Worm (Caenorhabditis elegans) whole organism, L4/young adult: Measurements from ENCODE around the gene twk-12.

Experiments
- W03F9.2 ChIP-seq: fragments of 150-350 bp; optimal IDR thresholded peaks from 2 replicates; lab custom pipeline; 2014; ENCODE audit warnings: missing biosample characterization, missing genetic modification characterization
- dao-5 ChIP-seq: sonication (generic microtip); optimal IDR thresholded peaks from 2 replicates; lab custom pipeline; 2016; ENCODE audit warnings: missing genotype, missing genetic modification characterization, moderate library complexity, missing compliant biosample characterization
- him-1 ChIP-seq: sonication (generic microtip); optimal IDR thresholded peaks from 2 replicates; lab custom pipeline; 2016; ENCODE audit warnings: missing genotype, missing genetic modification reagents, missing genetic modification characterization, missing compliant biosample characterization

Gene twk-12

DNA sequence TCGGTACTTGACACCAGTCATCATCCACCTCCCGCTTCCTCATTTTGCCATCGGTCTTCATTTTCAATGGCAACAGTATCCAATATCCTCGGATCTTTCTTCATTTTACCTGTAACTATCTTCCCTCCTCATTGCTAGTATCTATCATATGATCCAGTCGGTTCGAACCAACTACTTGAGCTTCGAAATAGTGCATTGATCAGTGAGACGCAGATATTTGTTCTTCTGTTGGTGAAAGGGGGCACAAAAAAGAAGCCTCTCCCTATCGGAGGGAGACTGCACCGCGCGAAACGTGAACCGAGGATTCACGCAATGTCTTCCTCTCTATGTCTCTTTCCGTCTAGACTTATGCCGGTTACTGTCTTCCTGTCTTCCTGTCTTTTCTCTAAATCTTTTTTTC, 23.9 kb downstream of the twk-12 start:
- TF ChIP-seq dao-5 (tag; lab: Kevin White, UChicago), result no peak
- no peak for TF ChIP-seq him-1 (tag; lab: Kevin White, UChicago)
- no peak for TF ChIP-seq W03F9.2 (tag; lab: Kevin White, UChicago)

DNA sequence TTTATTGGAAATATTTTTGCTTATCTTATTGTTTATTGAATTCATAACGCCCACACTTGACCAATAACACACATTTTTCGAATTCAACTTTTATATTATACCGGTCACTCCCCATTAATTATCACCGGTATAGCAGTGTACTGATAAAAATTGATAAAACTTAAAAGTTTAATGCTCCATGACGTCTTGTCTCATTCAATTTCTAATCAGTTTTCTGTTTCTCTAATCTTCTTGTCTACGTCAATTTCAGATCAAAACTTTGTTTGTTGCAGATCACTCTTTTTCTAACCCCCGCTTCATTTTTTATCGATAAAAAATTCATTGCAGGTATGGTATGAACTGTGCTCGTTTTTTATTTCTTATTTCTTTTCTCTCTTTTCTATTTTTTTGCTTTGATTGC, 26.4 kb downstream of the twk-12 start:
- TF ChIP-seq W03F9.2 (tag; lab: Kevin White, UChicago) (peak; percentile 18), dao-5 (tag; lab: Kevin White, UChicago) (no peak)

- no peak for TF ChIP-seq W03F9.2 (tag; lab: Kevin White, UChicago)
- no peak for TF ChIP-seq dao-5 (tag; lab: Kevin White, UChicago)
- no peak for TF ChIP-seq him-1 (tag; lab: Kevin White, UChicago)
These were observed 27.8 kb downstream of the twk-12 start, which contains the start of gene C05A2.4 for ce11 chrV:10695181-10695580. Gene C05A2.4, plus strand, starts transcription at chrV:10695481.

ce11 chrV:10699122-10699521, 31.7 kb downstream of the twk-12 start:
- TF ChIP-seq W03F9.2 (tag; lab: Kevin White, UChicago) (no peak), him-1 (tag; lab: Kevin White, UChicago) (no peak), dao-5 (tag; lab: Kevin White, UChicago) (no peak)

DNA sequence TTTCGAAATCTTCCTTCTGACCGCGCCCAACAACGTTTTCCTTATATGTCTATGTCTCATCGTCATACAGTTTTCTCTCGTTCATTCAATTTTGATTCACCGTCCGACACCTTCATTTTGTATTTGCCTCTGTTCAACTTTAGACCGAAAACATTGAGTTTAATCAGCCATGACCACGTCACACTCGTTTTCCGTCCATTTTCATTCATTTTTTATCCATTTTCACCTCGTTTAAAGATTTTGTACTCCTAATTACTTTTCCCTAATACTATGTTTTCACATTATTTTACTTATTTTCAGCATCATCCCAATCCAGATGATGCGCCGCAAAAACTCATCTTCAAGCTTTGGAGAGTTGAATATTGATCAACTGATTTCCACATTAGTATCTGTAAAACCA, 34.9 kb downstream of the twk-12 start, which contains the start of gene pph-1:
Gene pph-1, plus strand, starts transcription at position 301 of the 400 bp plus-strand sequence.
- TF ChIP-seq W03F9.2 (tag; lab: Kevin White, UChicago) (no peak), him-1 (tag; lab: Kevin White, UChicago) (no peak), dao-5 (tag; lab: Kevin White, UChicago) (no peak)

ce11 chrV:10702910-10703309, 35.5 kb downstream of the twk-12 start:
- TF ChIP-seq dao-5 (tag; lab: Kevin White, UChicago) (no peak), him-1 (tag; lab: Kevin White, UChicago) (no peak), W03F9.2 (tag; lab: Kevin White, UChicago) (no peak)

- TF ChIP-seq dao-5 (tag; lab: Kevin White, UChicago) (no peak), him-1 (tag; lab: Kevin White, UChicago) (no peak), W03F9.2 (tag; lab: Kevin White, UChicago) (no peak)
These were observed 41.0 kb downstream of the twk-12 start for ce11 chrV:10708346-10708745.

DNA sequence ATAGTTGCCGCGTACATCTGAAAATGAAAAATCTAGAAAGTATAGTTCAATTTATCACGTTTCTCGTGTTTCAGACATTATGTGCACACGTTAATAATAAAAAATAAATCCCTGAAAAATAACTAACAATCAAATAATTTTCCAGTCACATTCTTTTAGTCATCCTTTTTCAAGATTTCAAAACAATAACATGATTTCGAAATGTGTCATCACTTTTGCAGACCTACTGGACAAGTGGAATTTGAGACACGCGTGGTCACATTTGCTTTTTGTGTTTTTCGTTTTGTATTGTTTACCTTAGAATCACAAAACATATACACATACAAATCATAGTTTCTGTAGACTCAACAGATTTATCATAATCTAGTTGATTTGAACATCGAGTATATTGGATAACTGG, 42.0 kb downstream of the twk-12 start:
- no peak for TF ChIP-seq him-1 (tag; lab: Kevin White, UChicago)
- no peak for TF ChIP-seq dao-5 (tag; lab: Kevin White, UChicago)
- TF ChIP-seq W03F9.2 (tag; lab: Kevin White, UChicago), result no peak

ce11 chrV:10711004-10711403, 43.6 kb downstream of the twk-12 start:
- TF ChIP-seq W03F9.2 (tag; lab: Kevin White, UChicago), result no peak
- TF ChIP-seq him-1 (tag; lab: Kevin White, UChicago), result no peak
- no peak for TF ChIP-seq dao-5 (tag; lab: Kevin White, UChicago)

DNA sequence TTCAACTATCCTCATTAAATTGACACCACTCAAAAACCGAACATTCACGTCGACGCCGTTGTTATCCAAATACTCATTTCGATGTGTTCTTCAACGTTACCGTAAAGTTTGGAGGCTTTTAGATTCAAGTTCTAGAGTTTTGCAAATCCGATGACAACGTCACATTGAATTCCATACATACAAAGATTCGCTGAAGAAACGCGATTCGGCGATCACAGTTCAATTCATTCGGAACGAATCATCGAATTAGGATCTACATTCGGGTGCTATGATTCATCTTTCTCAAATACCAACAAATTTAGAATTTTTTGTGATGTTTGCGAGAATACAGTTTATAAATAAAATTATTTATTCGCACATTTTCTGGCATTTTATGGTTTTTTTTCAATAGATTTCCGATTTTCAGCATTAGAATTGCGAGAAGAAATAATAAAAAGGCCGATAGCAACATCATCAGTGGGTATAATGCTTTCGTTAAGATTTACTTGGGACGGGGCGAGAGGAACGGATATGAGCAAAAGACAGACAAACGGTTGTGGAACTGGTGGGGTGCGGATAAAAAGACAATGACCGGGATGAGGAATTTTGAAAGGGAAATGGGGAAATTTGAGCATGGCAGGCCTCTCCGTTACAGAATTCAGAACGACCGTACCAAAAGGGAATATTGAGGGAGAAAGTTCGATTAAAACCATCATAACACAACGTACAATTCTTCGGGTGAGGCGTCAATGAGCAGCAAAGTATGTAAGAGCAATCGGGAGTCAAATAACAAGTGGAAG, 44.6 kb downstream of the twk-12 start:
- no peak for TF ChIP-seq dao-5 (tag; lab: Kevin White, UChicago)

ce11 chrV:10712608-10712900, 45.2 kb downstream of the twk-12 start:
- TF ChIP-seq dao-5 (tag; lab: Kevin White, UChicago) (no peak), W03F9.2 (tag; lab: Kevin White, UChicago) (no peak), him-1 (tag; lab: Kevin White, UChicago) (no peak)

- no peak for TF ChIP-seq W03F9.2 (tag; lab: Kevin White, UChicago)
- no peak for TF ChIP-seq dao-5 (tag; lab: Kevin White, UChicago)
- no peak for TF ChIP-seq him-1 (tag; lab: Kevin White, UChicago)
These were observed 46.4 kb downstream of the twk-12 start for ce11 chrV:10713704-10714239.

DNA sequence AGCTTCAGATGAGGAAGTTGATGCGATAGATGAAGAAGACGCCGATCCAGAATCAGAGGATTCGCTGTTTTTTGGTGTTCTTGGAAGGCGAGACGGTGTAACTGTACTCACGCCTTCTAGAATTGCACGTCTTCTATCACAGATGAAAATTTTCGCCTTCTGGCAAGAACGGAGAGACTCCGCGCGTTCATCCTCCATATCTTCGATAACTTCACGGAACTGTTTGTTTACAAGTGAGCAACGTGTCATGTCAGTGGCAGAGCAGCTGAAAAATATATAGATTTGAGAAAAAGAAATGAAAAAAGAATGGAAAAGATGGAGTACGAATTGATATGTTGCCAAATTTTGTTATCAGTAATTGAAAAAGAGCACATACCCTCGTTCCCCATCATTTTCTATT, 47.2 kb downstream of the twk-12 start:
- no peak for TF ChIP-seq W03F9.2 (tag; lab: Kevin White, UChicago)
- TF ChIP-seq him-1 (tag; lab: Kevin White, UChicago), result no peak
- no peak for TF ChIP-seq dao-5 (tag; lab: Kevin White, UChicago)
